Fruit fly (Drosophila melanogaster) whole organism, prepupa: Measurements from ENCODE around the gene CG31125.

Source experiments
- CG10669 ChIP-seq: fragments of 200-800 bp; sonication (Bioruptor generic); optimal IDR thresholded peaks from 3 replicates; lab custom pipeline; 2018; ENCODE audit warnings: missing biosample characterization, mild to moderate bottlenecking, missing genetic modification characterization, moderate library complexity
- CG11294 ChIP-seq: fragments of 200-800 bp; sonication (Bioruptor generic); IDR thresholded peaks from 2 replicates; pipeline ENCODE4 v1.3.6; 2022; ENCODE audit warnings: missing biosample characterization, missing genetic modification characterization
- CG11762 ChIP-seq: fragments of 200-800 bp; sonication (Bioruptor generic); optimal IDR thresholded peaks from 3 replicates; lab custom pipeline; 2016; ENCODE audit warnings: missing biosample characterization, missing genetic modification characterization; ENCODE audit not compliant: insufficient read depth
- CG16779 ChIP-seq: fragments of 200-800 bp; sonication (Bioruptor generic); optimal IDR thresholded peaks from 3 replicates; lab custom pipeline; 2017; ENCODE audit warnings: missing biosample characterization, mild to moderate bottlenecking, missing genetic modification characterization
- CG3032 ChIP-seq: fragments of 200-800 bp; optimal IDR thresholded peaks from 2 replicates; lab custom pipeline; 2019; ENCODE audit warnings: missing biosample characterization, mild to moderate bottlenecking, missing genetic modification characterization, moderate library complexity
- CG31627 ChIP-seq: fragments of 200-800 bp; sonication (Bioruptor generic); optimal IDR thresholded peaks from 3 replicates; lab custom pipeline; 2016; ENCODE audit warnings: missing biosample characterization, missing genetic modification characterization
- CG32006 ChIP-seq: fragments of 200-800 bp; sonication (Bioruptor generic); optimal IDR thresholded peaks from 3 replicates; lab custom pipeline; 2017; ENCODE audit warnings: missing biosample characterization, mild to moderate bottlenecking, missing genetic modification characterization
- CG3919 ChIP-seq: fragments of 200-800 bp; sonication (Bioruptor generic); optimal IDR thresholded peaks from 3 replicates; lab custom pipeline; 2016; ENCODE audit warnings: missing biosample characterization, missing genetic modification characterization
- CG4318 ChIP-seq: fragments of 200-800 bp; sonication (Bioruptor generic); optimal IDR thresholded peaks from 3 replicates; lab custom pipeline; 2017; ENCODE audit warnings: missing biosample characterization, mild to moderate bottlenecking, missing genetic modification characterization
- CG6276 ChIP-seq: fragments of 200-800 bp; sonication (Bioruptor generic); optimal IDR thresholded peaks from 2 replicates; lab custom pipeline; 2017; ENCODE audit warnings: missing biosample characterization, mild to moderate bottlenecking, missing genetic modification characterization
- CG6792 ChIP-seq: fragments of 200-800 bp; sonication (Bioruptor generic); optimal IDR thresholded peaks from 3 replicates; lab custom pipeline; 2016; ENCODE audit warnings: missing biosample characterization, missing genetic modification characterization
- CG6808 ChIP-seq: fragments of 200-800 bp; sonication (Bioruptor generic); optimal IDR thresholded peaks from 3 replicates; lab custom pipeline; 2017; ENCODE audit warnings: missing biosample characterization, missing genetic modification characterization, mild to moderate bottlenecking, moderate library complexity, missing genetic modification reagents
- CG8119 ChIP-seq: fragments of 200-800 bp; sonication (Bioruptor generic); IDR thresholded peaks from 3 replicates; pipeline ENCODE4 v1.3.6; 2022; ENCODE audit warnings: missing biosample characterization, missing genetic modification characterization
- CG8319 ChIP-seq: fragments of 200-800 bp; sonication (Bioruptor generic); optimal IDR thresholded peaks from 3 replicates; lab custom pipeline; 2016; ENCODE audit warnings: missing biosample characterization, missing genetic modification characterization
- CG8632 ChIP-seq: fragments of 200-800 bp; sonication (Bioruptor generic); optimal IDR thresholded peaks from 3 replicates; lab custom pipeline; 2016; ENCODE audit warnings: missing biosample characterization, missing genetic modification characterization
- CG9139 ChIP-seq: fragments of 200-800 bp; sonication (Bioruptor generic); optimal IDR thresholded peaks from 3 replicates; lab custom pipeline; 2017; ENCODE audit warnings: missing biosample characterization, mild to moderate bottlenecking, missing genetic modification characterization
- Ets96B ChIP-seq: fragments of 200-800 bp; optimal IDR thresholded peaks from 2 replicates; lab custom pipeline; 2019; ENCODE audit warnings: missing biosample characterization, mild to moderate bottlenecking, missing genetic modification characterization, moderate library complexity
- Gug ChIP-seq: fragments of 200-800 bp; sonication (Bioruptor generic); IDR thresholded peaks from 2 replicates; pipeline ENCODE4 v1.3.6; 2022; ENCODE audit warnings: missing biosample characterization, missing genetic modification characterization
- Hr38 ChIP-seq: sonication (Bioruptor generic); optimal IDR thresholded peaks from 2 replicates; lab custom pipeline; 2016; ENCODE audit warnings: missing biosample characterization, missing genetic modification characterization
- Sox15 ChIP-seq: fragments of 200-800 bp; sonication (Bioruptor generic); optimal IDR thresholded peaks from 3 replicates; lab custom pipeline; 2016; ENCODE audit warnings: missing biosample characterization, missing genetic modification characterization
- achi ChIP-seq: fragments of 200-800 bp; sonication (Bioruptor generic); optimal IDR thresholded peaks from 3 replicates; lab custom pipeline; 2016; ENCODE audit warnings: missing biosample characterization, missing genetic modification characterization
- acj6 ChIP-seq: fragments of 200-800 bp; sonication (Bioruptor generic); optimal IDR thresholded peaks from 3 replicates; lab custom pipeline; 2016; ENCODE audit warnings: missing biosample characterization, missing genetic modification characterization
- cyc ChIP-seq: fragments of 200-800 bp; sonication (Bioruptor generic); optimal IDR thresholded peaks from 3 replicates; lab custom pipeline; 2016; ENCODE audit warnings: missing biosample characterization, missing genetic modification characterization
- dac ChIP-seq: fragments of 200-800 bp; sonication (Bioruptor generic); optimal IDR thresholded peaks from 2 replicates; lab custom pipeline; 2017; ENCODE audit warnings: missing biosample characterization, mild to moderate bottlenecking, missing genetic modification characterization
- eg ChIP-seq: fragments of 200-800 bp; sonication (Bioruptor generic); IDR thresholded peaks from 3 replicates; pipeline ENCODE4 v1.3.6; 2022; ENCODE audit warnings: missing biosample characterization, missing genetic modification characterization
- esn ChIP-seq: fragments of 200-800 bp; sonication (Bioruptor generic); optimal IDR thresholded peaks from 2 replicates; lab custom pipeline; 2016; ENCODE audit warnings: missing biosample characterization, mild to moderate bottlenecking, missing genetic modification characterization, moderate library complexity
- fd85E ChIP-seq: fragments of 200-800 bp; sonication (Bioruptor generic); optimal IDR thresholded peaks from 3 replicates; lab custom pipeline; 2016; ENCODE audit warnings: missing biosample characterization, missing genetic modification characterization
- fkh ChIP-seq: fragments of 200-800 bp; sonication (Bioruptor generic); optimal IDR thresholded peaks from 3 replicates; lab custom pipeline; 2017; ENCODE audit warnings: missing biosample characterization, mild to moderate bottlenecking, missing genetic modification characterization, moderate library complexity
- lz ChIP-seq: fragments of 200-800 bp; sonication (Bioruptor generic); optimal IDR thresholded peaks from 3 replicates; lab custom pipeline; 2016; ENCODE audit warnings: missing biosample characterization, missing genetic modification characterization
- spab ChIP-seq: fragments of 200-800 bp; sonication (Bioruptor generic); optimal IDR thresholded peaks from 2 replicates; lab custom pipeline; 2017; ENCODE audit warnings: missing biosample characterization, mild to moderate bottlenecking, missing genetic modification characterization, missing genetic modification reagents
- vri ChIP-seq: fragments of 200-800 bp; sonication (Bioruptor generic); optimal IDR thresholded peaks from 3 replicates; lab custom pipeline; 2016; ENCODE audit warnings: missing biosample characterization, mild to moderate bottlenecking, missing genetic modification characterization

Gene CG31125

dm6 chr3R:24654770-24655322 is at the start of gene CG31125, which contains the start of gene CG6695:
CG31125 (minus strand) TSS chr3R:24654820.
CG6695 (plus strand) TSS chr3R:24655160.
- TF ChIP-seq CG31627 (GFP tag; lab: Kevin White, UChicago) (peak; percentile 61), lz (GFP tag; lab: Kevin White, UChicago) (peak; percentile 45), Hr38 (GFP tag; lab: Kevin White, UChicago) (no peak), CG3032 (tag; lab: Kevin White, UChicago) (peak; percentile 38), achi (peak; percentile 88), Sox15 (GFP tag; lab: Kevin White, UChicago) (peak; percentile 2), CG6808 (GFP tag; lab: Kevin White, UChicago) (no peak), CG3919 (GFP tag; lab: Kevin White, UChicago) (no peak), spab (no peak), cyc (GFP tag; lab: Kevin White, UChicago) (peak; percentile 33), esn (peak; percentile 56)

- TF ChIP-seq CG11294 (GFP tag; lab: Robert Waterston, UW) (no peak), vri (no peak), CG8319 (GFP tag; lab: Kevin White, UChicago) (no peak), CG4318 (no peak)
- TF ChIP-seq, all 60 proteins: peak for 0
Measured at dm6 chr3R:24699309-24699708, 44.7 kb upstream of the CG31125 start.

- TF ChIP-seq CG6792 (GFP tag; lab: Kevin White, UChicago) = no peak
Measured at dm6 chr3R:24692863-24693262, 38.2 kb upstream of the CG31125 start.

dm6 chr3R:24671662-24672061 is 17.0 kb upstream of the CG31125 start:
- TF ChIP-seq fd85E (GFP tag; lab: Kevin White, UChicago) (no peak), fkh (GFP tag; lab: Kevin White, UChicago) (no peak), esn (no peak), acj6 (no peak), eg (GFP tag; lab: Robert Waterston, UW) (no peak), CG8119 (no peak), CG11294 (GFP tag; lab: Robert Waterston, UW) (no peak), CG16779 (tag; lab: Kevin White, UChicago) (no peak)

- TF ChIP-seq CG32006 (peak; percentile 18), Sox15 (GFP tag; lab: Kevin White, UChicago) (no peak)
Measured at dm6 chr3R:24667538-24668207, 13.1 kb upstream of the CG31125 start.

dm6 chr3R:24663044-24663443 is 8.4 kb upstream of the CG31125 start:
- TF ChIP-seq CG16779 (tag; lab: Kevin White, UChicago) = no peak
- no peak for TF ChIP-seq CG8632 (GFP tag; lab: Kevin White, UChicago)
- TF ChIP-seq CG6276 (GFP tag; lab: Kevin White, UChicago) = no peak
- TF ChIP-seq CG11762 (GFP tag; lab: Kevin White, UChicago) = no peak
- no peak for TF ChIP-seq dac (GFP tag; lab: Kevin White, UChicago)
- no peak for TF ChIP-seq Gug (GFP tag; lab: Robert Waterston, UW)
- TF ChIP-seq CG9139 (GFP tag; lab: Kevin White, UChicago) = no peak
- no peak for TF ChIP-seq CG10669 (GFP tag; lab: Kevin White, UChicago)
- TF ChIP-seq Ets96B (tag; lab: Kevin White, UChicago) = no peak
- no peak for TF ChIP-seq CG3032 (tag; lab: Kevin White, UChicago)
- no peak for TF ChIP-seq spab
- TF ChIP-seq, all 60 proteins: peak for 0
